Worm (Caenorhabditis elegans): ENCODE measurements around the gene nspg-6.

DNA sequence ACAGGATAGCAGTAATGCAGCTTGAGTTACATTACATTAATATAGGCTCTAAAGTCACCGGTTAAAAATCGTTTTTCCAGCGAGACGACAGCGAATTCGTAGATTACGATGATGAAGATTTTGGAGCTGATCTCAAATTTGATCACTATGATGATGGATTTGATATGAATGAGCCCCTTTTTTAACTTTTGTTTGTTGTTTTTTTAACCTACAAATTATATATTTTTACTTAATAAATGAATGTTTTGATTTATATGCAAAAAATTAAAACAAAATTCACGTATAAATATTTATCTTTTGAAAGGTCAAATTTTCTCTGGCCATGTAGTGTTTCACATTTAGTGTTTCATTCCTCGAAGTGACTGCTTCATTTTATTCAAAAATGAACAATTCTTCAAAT lies 28.6 kb upstream of the nspg-6 start, which contains the start of gene F08F8.6:
- TF ChIP-seq him-1 (tag; optimal IDR thresholded peaks at IDR 0.05) (no peak), W03F9.2 (tag; optimal IDR thresholded peaks at IDR 0.05) (no peak)

Data from whole organism, L4/young adult.